Worm (Caenorhabditis elegans) whole organism, L1 larva: ENCODE measurements around the gene E02H4.4.

Experiments used
- ceh-88 ChIP-seq: fragments of 200-800 bp; sonication (Bioruptor generic); IDR thresholded peaks from 2 replicates; pipeline ENCODE4 v1.3.6; 2022; ENCODE audit warnings: missing genetic modification characterization, missing compliant biosample characterization
- egl-27 ChIP-seq, 2 experiments: fragments of 150-350 bp in 1 of 2; sonication (generic microtip); optimal IDR thresholded peaks; 3 replicates each; lab custom pipeline; 2017 to 2018; ENCODE audit warnings: missing biosample characterization in 2 of 2, missing genetic modification characterization in 2 of 2, missing genetic modification reagents in 2 of 2
- lin-39 ChIP-seq: fragments of 150-350 bp; optimal IDR thresholded peaks from 2 replicates; lab custom pipeline; 2014; ENCODE audit warnings: missing biosample characterization, missing genetic modification reagents, missing genetic modification characterization
- nhr-11 ChIP-seq: fragments of 150-350 bp; optimal IDR thresholded peaks from 2 replicates; lab custom pipeline; 2014; ENCODE audit warnings: missing biosample characterization, missing genetic modification characterization
- pqm-1 ChIP-seq: sonication (generic microtip); optimal IDR thresholded peaks from 3 replicates; lab custom pipeline; 2017; ENCODE audit warnings: missing biosample characterization, missing genetic modification characterization
- skn-1 ChIP-seq: fragments of 150-350 bp; optimal IDR thresholded peaks from 2 replicates; lab custom pipeline; 2014; ENCODE audit warnings: missing biosample characterization, missing genetic modification characterization
- zag-1 ChIP-seq: fragments of 150-350 bp; optimal IDR thresholded peaks from 2 replicates; lab custom pipeline; 2014; ENCODE audit warnings: missing biosample characterization, missing genetic modification characterization
- ztf-11 ChIP-seq, 2 experiments: sonication (generic microtip); optimal IDR thresholded peaks; 2 replicates each; lab custom pipeline; 2016 to 2017; ENCODE audit warnings: missing genetic modification characterization in 2 of 2, missing biosample characterization in 1 of 2, missing compliant biosample characterization in 1 of 2

DNA sequence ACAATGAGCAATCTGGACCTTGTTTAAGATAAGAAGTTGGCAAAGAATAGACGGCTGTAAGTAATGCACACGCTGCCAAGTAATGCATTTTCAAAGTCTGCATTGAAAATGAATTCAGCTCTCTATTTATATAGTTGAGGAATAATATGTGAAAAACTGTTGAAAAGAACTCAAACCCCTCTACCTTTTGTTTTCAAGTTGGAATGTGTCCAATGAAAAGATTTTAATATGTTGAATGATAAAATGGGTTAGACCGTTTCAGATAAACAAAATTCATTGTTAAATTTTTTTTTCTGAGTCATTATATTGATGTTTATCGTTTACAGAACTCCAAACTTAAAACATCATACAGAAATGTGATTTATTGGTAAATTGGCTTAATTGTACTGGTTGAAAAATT lies 5.7 kb downstream of the E02H4.4 start, which contains the start of gene E02H4.8:
- TF ChIP-seq zag-1 (tag; lab: Kevin White, UChicago) (no peak), lin-39 (tag; lab: Kevin White, UChicago) (no peak), nhr-11 (no peak), pqm-1 (tag; lab: Kevin White, UChicago) (no peak), ceh-88 (GFP tag; lab: Robert Waterston, UW) (no peak), skn-1 (tag; lab: Kevin White, UChicago) (no peak), egl-27 (tag; optimal IDR thresholded peaks at IDR 0.05; lab: Kevin White, UChicago) (no peak), ztf-11 (tag; optimal IDR thresholded peaks at IDR 0.05; lab: Kevin White, UChicago) (no peak)
